Fruit fly (Drosophila melanogaster): Measurements from ENCODE around the gene CG42342.

dm6 chr3R:16617650-16618049 is 115.1 kb downstream of the CG42342 start, which contains the start of gene CG17560:
- TF ChIP-seq CG14655 (GFP tag; optimal IDR thresholded peaks at IDR 0.05) (no peak), CG9948 (tag; optimal IDR thresholded peaks at IDR 0.05) (no peak), CG8301 (tag; optimal IDR thresholded peaks at IDR 0.05) (no peak), EcR (GFP tag; optimal IDR thresholded peaks at IDR 0.05) (no peak), CG13204 (GFP tag; optimal IDR thresholded peaks at IDR 0.05) (no peak), CG4496 (GFP tag; IDR thresholded peaks at IDR 0.05) (no peak), gl (tag; optimal IDR thresholded peaks at IDR 0.05) (no peak), CG32121 (GFP tag; IDR thresholded peaks at IDR 0.05) (no peak), CG10348 (GFP tag; IDR thresholded peaks at IDR 0.05) (no peak), Snoo (tag; optimal IDR thresholded peaks at IDR 0.05) (no peak), CG34367 (tag; optimal IDR thresholded peaks at IDR 0.05) (no peak), D1 (tag; optimal IDR thresholded peaks at IDR 0.05) (no peak), Ets98B (GFP tag; IDR thresholded peaks at IDR 0.05) (no peak), rn (GFP tag; IDR thresholded peaks at IDR 0.05) (no peak)

Data from whole organism, pupa.